Fruit fly (Drosophila melanogaster) whole organism, embryonic: ENCODE data around the gene CG43338.
A peak's percentile ranks its signal among the peaks of the same experiment; 100 is the strongest.

Source experiments
- CG10462 ChIP-seq: fragments of 200-800 bp; sonication (Bioruptor generic); optimal IDR thresholded peaks from 2 replicates; lab custom pipeline; 2016; ENCODE audit warnings: missing biosample characterization, missing genetic modification characterization
- CG10565 ChIP-seq: fragments of 200-800 bp; sonication (Bioruptor generic); optimal IDR thresholded peaks from 3 replicates; lab custom pipeline; 2016; ENCODE audit warnings: missing biosample characterization, mild to moderate bottlenecking, missing genetic modification characterization
- CG13296 ChIP-seq: fragments of 200-800 bp; sonication (Bioruptor generic); optimal IDR thresholded peaks from 3 replicates; lab custom pipeline; 2018; ENCODE audit warnings: missing biosample characterization, mild to moderate bottlenecking, missing genetic modification characterization
- CG17385 ChIP-seq: fragments of 200-800 bp; sonication (Bioruptor generic); optimal IDR thresholded peaks from 3 replicates; lab custom pipeline; 2018; ENCODE audit warnings: missing biosample characterization, mild to moderate bottlenecking, missing genetic modification characterization
- CG18011 ChIP-seq: fragments of 200-800 bp; sonication (Bioruptor generic); optimal IDR thresholded peaks from 2 replicates; lab custom pipeline; 2017; ENCODE audit warnings: missing biosample characterization, missing genetic modification characterization, mild to moderate bottlenecking, moderate library complexity, missing genotype
- CG18764 ChIP-seq: fragments of 200-800 bp; sonication (Bioruptor generic); optimal IDR thresholded peaks from 3 replicates; lab custom pipeline; 2016; ENCODE audit warnings: missing biosample characterization, missing genetic modification characterization
- CG3726 ChIP-seq: fragments of 200-800 bp; sonication (Bioruptor generic); IDR thresholded peaks from 3 replicates; pipeline ENCODE4, ENCODE4 v1.3.6; 2022; ENCODE audit warnings: missing biosample characterization, missing genetic modification characterization
- CG4820 ChIP-seq: fragments of 200-800 bp; sonication (Bioruptor generic); optimal IDR thresholded peaks from 3 replicates; lab custom pipeline; 2016; ENCODE audit warnings: missing biosample characterization, missing genetic modification characterization
- CG5245 ChIP-seq: fragments of 200-800 bp; sonication (Bioruptor generic); optimal IDR thresholded peaks from 3 replicates; lab custom pipeline; 2016; ENCODE audit warnings: missing biosample characterization, missing genetic modification characterization
- CG5953 ChIP-seq: fragments of 200-800 bp; sonication (Bioruptor generic); IDR thresholded peaks from 2 replicates; pipeline ENCODE4 v1.3.6; 2022; ENCODE audit warnings: missing biosample characterization, missing genetic modification characterization
- CG7928 ChIP-seq: fragments of 200-800 bp; sonication (Bioruptor generic); optimal IDR thresholded peaks from 2 replicates; lab custom pipeline; 2017; ENCODE audit warnings: missing biosample characterization, mild to moderate bottlenecking, missing genetic modification characterization
- Dref ChIP-seq: fragments of 200-800 bp; sonication (Bioruptor generic); IDR thresholded peaks from 2 replicates; pipeline ENCODE4 v1.3.6; 2022; ENCODE audit warnings: missing biosample characterization, missing genetic modification characterization
- Fer3 ChIP-seq: fragments of 200-800 bp; sonication (Bioruptor generic); optimal IDR thresholded peaks from 2 replicates; lab custom pipeline; 2018; ENCODE audit warnings: missing biosample characterization, mild to moderate bottlenecking, missing genetic modification characterization, moderate library complexity
- GATAe ChIP-seq: fragments of 200-800 bp; sonication (Bioruptor generic); conservative IDR thresholded peaks from 2 replicates; pipeline ENCODE4 v1.3.6; 2022; ENCODE audit warnings: missing biosample characterization, missing genetic modification characterization
- MESR4 ChIP-seq: fragments of 200-800 bp; sonication (Bioruptor generic); optimal IDR thresholded peaks from 2 replicates; lab custom pipeline; 2018; ENCODE audit warnings: missing biosample characterization, mild to moderate bottlenecking, missing genetic modification characterization, moderate library complexity
- MTF-1 ChIP-seq: fragments of 200-800 bp; sonication (Bioruptor generic); optimal IDR thresholded peaks from 2 replicates; lab custom pipeline; 2018; ENCODE audit warnings: missing biosample characterization, mild to moderate bottlenecking, missing genetic modification characterization, borderline replicate concordance
- Med ChIP-seq: fragments of 200-800 bp; sonication (Bioruptor generic); peaks from one replicate; lab custom pipeline; 2016; ENCODE audit warnings: missing biosample characterization, missing genetic modification characterization, mild to moderate bottlenecking, inconsistent platforms, moderate library complexity
- Nf-YC ChIP-seq: fragments of 200-800 bp; optimal IDR thresholded peaks from 3 replicates; lab custom pipeline; 2019; ENCODE audit warnings: missing biosample characterization, mild to moderate bottlenecking, missing genetic modification characterization, moderate library complexity
- NfI ChIP-seq: fragments of 200-800 bp; sonication (Bioruptor generic); optimal IDR thresholded peaks from 3 replicates; lab custom pipeline; 2018; ENCODE audit warnings: missing biosample characterization, mild to moderate bottlenecking, missing genetic modification characterization, moderate library complexity
- Pdp1 ChIP-seq, 2 experiments: fragments of 200-800 bp; sonication (Bioruptor generic); optimal IDR thresholded peaks; 3 replicates each; lab custom pipeline; 2016; ENCODE audit warnings: missing biosample characterization in 2 of 2, missing genetic modification characterization in 2 of 2, mild to moderate bottlenecking in 1 of 2, moderate library complexity in 1 of 2
- Ravus ChIP-seq: fragments of 200-800 bp; sonication (Bioruptor generic); IDR thresholded peaks from 2 replicates; pipeline ENCODE4 v1.3.6; 2022; ENCODE audit warnings: missing biosample characterization, missing genetic modification characterization
- Sox102F ChIP-seq: fragments of 200-800 bp; sonication (Bioruptor generic); optimal IDR thresholded peaks from 2 replicates; lab custom pipeline; 2018; ENCODE audit warnings: missing biosample characterization, mild to moderate bottlenecking, missing genetic modification characterization, moderate library complexity
- Trl ChIP-seq, 3 experiments: fragments of >200 bp in 2 of 3; fragments of 200-800 bp in 1 of 3; sonication (Bioruptor generic) in 1 of 3; optimal IDR thresholded peaks; 2 replicates in 1 of 3; 3 replicates in 2 of 3; lab custom pipeline; 2016 to 2017; ENCODE audit warnings: missing biosample characterization in 1 of 3, missing genetic modification characterization in 1 of 3
- ara ChIP-seq: fragments of 200-800 bp; sonication (Bioruptor generic); IDR thresholded peaks from 2 replicates; pipeline ENCODE4 v1.3.6; 2022; ENCODE audit warnings: missing biosample characterization, missing genetic modification characterization
- bsh ChIP-seq, 2 experiments: fragments of 200-800 bp; sonication (Bioruptor generic); optimal IDR thresholded peaks; 2 replicates each; lab custom pipeline; 2017 to 2018; ENCODE audit warnings: mild to moderate bottlenecking in 2 of 2, missing biosample characterization in 2 of 2, missing genetic modification characterization in 2 of 2, moderate library complexity in 1 of 2
- btn ChIP-seq: fragments of 200-800 bp; sonication (Bioruptor generic); optimal IDR thresholded peaks from 2 replicates; lab custom pipeline; 2016; ENCODE audit warnings: missing biosample characterization, missing genetic modification characterization
- eve ChIP-seq, 2 experiments: fragments of >200 bp; optimal IDR thresholded peaks; 2 replicates each; lab custom pipeline; 2017; ENCODE audit warnings: missing biosample characterization in 2 of 2, missing genetic modification characterization in 2 of 2
- exex ChIP-seq: fragments of 200-800 bp; sonication (Bioruptor generic); optimal IDR thresholded peaks from 4 replicates; lab custom pipeline; 2018; ENCODE audit warnings: missing biosample characterization, mild to moderate bottlenecking, missing genetic modification characterization, moderate library complexity
- fd96Cb ChIP-seq: fragments of 200-800 bp; sonication (Bioruptor generic); optimal IDR thresholded peaks from 2 replicates; lab custom pipeline; 2018; ENCODE audit warnings: missing biosample characterization, mild to moderate bottlenecking, missing genetic modification characterization, moderate library complexity
- gce ChIP-seq: fragments of 200-800 bp; sonication (Bioruptor generic); IDR thresholded peaks from 3 replicates; pipeline ENCODE4 v1.3.6; 2022; ENCODE audit warnings: missing biosample characterization, missing genetic modification characterization
- h ChIP-seq: fragments of >200 bp; optimal IDR thresholded peaks from 2 replicates; lab custom pipeline; 2017
- ind ChIP-seq: fragments of 200-800 bp; sonication (Bioruptor generic); optimal IDR thresholded peaks from 3 replicates; lab custom pipeline; 2016; ENCODE audit warnings: missing biosample characterization, missing genetic modification characterization
- lab ChIP-seq: fragments of 200-800 bp; sonication (Bioruptor generic); optimal IDR thresholded peaks from 3 replicates; lab custom pipeline; 2017; ENCODE audit warnings: missing biosample characterization, missing genetic modification characterization, mild to moderate bottlenecking, moderate library complexity, missing genetic modification reagents
- luna ChIP-seq: fragments of 200-800 bp; sonication (Bioruptor generic); optimal IDR thresholded peaks from 2 replicates; lab custom pipeline; 2016; ENCODE audit warnings: missing biosample characterization, missing genetic modification characterization
- mam ChIP-seq: fragments of 200-800 bp; sonication (Bioruptor generic); optimal IDR thresholded peaks from 3 replicates; lab custom pipeline; 2016; ENCODE audit warnings: missing biosample characterization, missing genetic modification characterization
- mirr ChIP-seq: fragments of 200-800 bp; sonication (Bioruptor generic); optimal IDR thresholded peaks from 3 replicates; lab custom pipeline; 2018; ENCODE audit warnings: missing biosample characterization, mild to moderate bottlenecking, missing genetic modification characterization
- onecut ChIP-seq: fragments of 200-800 bp; sonication (Bioruptor generic); IDR thresholded peaks from 2 replicates; pipeline ENCODE4 v1.3.6; 2022; ENCODE audit warnings: missing biosample characterization, missing genetic modification characterization
- row ChIP-seq: fragments of 200-800 bp; sonication (Bioruptor generic); IDR thresholded peaks from 3 replicates; pipeline ENCODE4 v1.3.6; 2022; ENCODE audit warnings: missing biosample characterization, missing genetic modification characterization
- sd ChIP-seq: fragments of 200-800 bp; sonication (Bioruptor generic); optimal IDR thresholded peaks from 3 replicates; lab custom pipeline; 2018; ENCODE audit warnings: missing biosample characterization, mild to moderate bottlenecking, missing genetic modification characterization, moderate library complexity
- sens ChIP-seq: fragments of 200-800 bp; sonication (Bioruptor generic); peaks from one replicate; lab custom pipeline; 2016; ENCODE audit warnings: missing biosample characterization, missing genetic modification characterization
- sug ChIP-seq: fragments of 200-800 bp; optimal IDR thresholded peaks from 2 replicates; lab custom pipeline; 2019; ENCODE audit warnings: missing biosample characterization, mild to moderate bottlenecking, missing genetic modification characterization, moderate library complexity
- tap ChIP-seq: fragments of 200-800 bp; optimal IDR thresholded peaks from 3 replicates; lab custom pipeline; 2019; ENCODE audit warnings: missing biosample characterization, mild to moderate bottlenecking, missing genetic modification characterization, moderate library complexity
- tup ChIP-seq: fragments of 200-800 bp; sonication (Bioruptor generic); optimal IDR thresholded peaks from 2 replicates; lab custom pipeline; 2016; ENCODE audit warnings: missing biosample characterization, mild to moderate bottlenecking, missing genetic modification characterization, moderate library complexity
- vvl ChIP-seq: fragments of 200-800 bp; sonication (Bioruptor generic); IDR thresholded peaks from 2 replicates; pipeline ENCODE4 v1.3.6; 2022; ENCODE audit warnings: missing biosample characterization, missing genetic modification characterization
- wdn ChIP-seq: fragments of 200-800 bp; sonication (Bioruptor generic); IDR thresholded peaks from 2 replicates; pipeline ENCODE4 v1.3.6; 2022; ENCODE audit warnings: missing biosample characterization, missing genetic modification characterization
- z ChIP-seq: fragments of 200-800 bp; sonication (Bioruptor generic); IDR thresholded peaks from 3 replicates; pipeline ENCODE4 v1.3.6; 2022; ENCODE audit warnings: missing biosample characterization, missing genetic modification characterization
- zfh1 ChIP-seq: fragments of 200-800 bp; sonication (Bioruptor generic); IDR thresholded peaks from 3 replicates; pipeline ENCODE4 v1.3.6; 2022; ENCODE audit warnings: missing biosample characterization, missing genetic modification characterization

CG43338 gene

dm6 chr2L:18638945-18639344, 32.1 kb downstream of the CG43338 start:
- TF ChIP-seq Nf-YC (tag; lab: Kevin White, UChicago): no peak
- no peak for TF ChIP-seq Ravus (GFP tag; lab: Robert Waterston, UW)
- TF ChIP-seq vvl (GFP tag; lab: Robert Waterston, UW): 0 out of 2 replicates have a peak, but pooled peaks have one; percentile 28
- TF ChIP-seq Trl (optimal IDR thresholded peaks at IDR 0.05; lab: Kevin White, UChicago): no peak
- TF ChIP-seq Trl (GFP tag; optimal IDR thresholded peaks at IDR 0.05; lab: Kevin White, UChicago): no peak
- peak; percentile 8; the same call in 1 of the 3 replicates for TF ChIP-seq row (GFP tag; lab: Robert Waterston, UW)
- TF ChIP-seq Sox102F: peak; percentile 6
- TF ChIP-seq CG3726 (GFP tag; lab: Robert Waterston, UW): 0 out of 3 replicates have a peak, but pooled peaks have one; percentile 16
- no peak for TF ChIP-seq onecut (GFP tag; lab: Robert Waterston, UW)
- TF ChIP-seq tap (tag; lab: Kevin White, UChicago): no peak
- peak; percentile 34 for TF ChIP-seq sens
- TF ChIP-seq wdn (GFP tag; lab: Robert Waterston, UW): 0 out of 2 replicates have a peak, but pooled peaks have one; percentile 36

- no peak for TF ChIP-seq MESR4
- TF ChIP-seq CG10462 (GFP tag; lab: Kevin White, UChicago): no peak
- TF ChIP-seq mam (GFP tag; lab: Kevin White, UChicago): no peak
- TF ChIP-seq CG18011 (GFP tag; lab: Kevin White, UChicago): no peak
- no peak for TF ChIP-seq h (lab: Kevin White, UChicago)
- TF ChIP-seq sug: no peak
- TF ChIP-seq CG13296 (GFP tag; lab: Kevin White, UChicago): no peak
- TF ChIP-seq eve (GFP tag; optimal IDR thresholded peaks at IDR 0.05; lab: Kevin White, UChicago): no peak
- TF ChIP-seq bsh (GFP tag; optimal IDR thresholded peaks at IDR 0.05; lab: Kevin White, UChicago): no peak
- no peak for TF ChIP-seq zfh1 (GFP tag; lab: Robert Waterston, UW)
- TF ChIP-seq CG4820 (GFP tag; lab: Kevin White, UChicago): no peak
- no peak for TF ChIP-seq CG5953 (GFP tag; lab: Robert Waterston, UW)
- no peak for TF ChIP-seq CG5245 (GFP tag; lab: Kevin White, UChicago)
- no peak for TF ChIP-seq CG7928 (GFP tag; lab: Kevin White, UChicago)
- no peak for TF ChIP-seq luna (GFP tag; lab: Kevin White, UChicago)
- TF ChIP-seq Dref (GFP tag; lab: Robert Waterston, UW): no peak
- TF ChIP-seq gce (GFP tag; lab: Robert Waterston, UW): no peak
These were observed 38.7 kb downstream of the CG43338 start for dm6 chr2L:18632389-18632788.

dm6 chr2L:18630611-18631221, 40.3 kb downstream of the CG43338 start:
- TF ChIP-seq lab (GFP tag; lab: Kevin White, UChicago) (peak; percentile 33), sens (peak; percentile 63), mirr (GFP tag; lab: Kevin White, UChicago) (peak; percentile 79), btn (GFP tag; lab: Kevin White, UChicago) (no peak), CG17385 (GFP tag; lab: Kevin White, UChicago) (no peak), z (peak; percentile 53; the same call in 1 of the 3 replicates), GATAe (GFP tag; lab: Robert Waterston, UW) (peak; percentile 61), CG18764 (GFP tag; lab: Kevin White, UChicago) (no peak), MESR4 (no peak), fd96Cb (tag; lab: Kevin White, UChicago) (no peak), mam (GFP tag; lab: Kevin White, UChicago) (no peak), Pdp1 (GFP tag; optimal IDR thresholded peaks at IDR 0.05; lab: Kevin White, UChicago) (peak in 1 of 2 experiments; percentile 71), Trl (optimal IDR thresholded peaks at IDR 0.05; lab: Kevin White, UChicago) (no peak), Trl (GFP tag; optimal IDR thresholded peaks at IDR 0.05; lab: Kevin White, UChicago) (no peak), CG10565 (GFP tag; lab: Kevin White, UChicago) (no peak), exex (peak; percentile 84), NfI (GFP tag; lab: Kevin White, UChicago) (no peak), MTF-1 (GFP tag; lab: Kevin White, UChicago) (no peak), Fer3 (tag; lab: Kevin White, UChicago) (no peak), sd (tag; lab: Kevin White, UChicago) (peak; percentile 54), tup (GFP tag; lab: Kevin White, UChicago) (no peak), ind (GFP tag; lab: Kevin White, UChicago) (no peak), ara (no peak), Med (GFP tag; lab: Kevin White, UChicago) (peak; percentile 25)
